Worm (Caenorhabditis elegans) whole organism, L3 larva: ENCODE measurements around the gene F41F3.3.

Experiments used
- ceh-9 ChIP-seq: sonication (generic microtip); optimal IDR thresholded peaks from 2 replicates; lab custom pipeline; 2018; ENCODE audit warnings: missing biosample characterization, missing genetic modification characterization
- elt-2 ChIP-seq: sonication (generic microtip); optimal IDR thresholded peaks from 2 replicates; lab custom pipeline; 2016; ENCODE audit warnings: missing genetic modification reagents, mild to moderate bottlenecking, missing genetic modification characterization, missing compliant biosample characterization
- elt-3 ChIP-seq, 3 experiments: fragments of 150-350 bp in 1 of 3; sonication (generic microtip) in 2 of 3; optimal IDR thresholded peaks; 2 replicates in 2 of 3; 4 replicates in 1 of 3; lab custom pipeline; 2014 to 2017; ENCODE audit warnings: missing biosample characterization in 3 of 3, missing genetic modification characterization in 3 of 3
- eor-1 ChIP-seq, 2 experiments: fragments of 150-350 bp; optimal IDR thresholded peaks; 2 replicates each; lab custom pipeline; 2014 to 2018; ENCODE audit warnings: missing biosample characterization in 2 of 2, missing genetic modification characterization in 2 of 2
- lin-39 ChIP-seq: fragments of 150-350 bp; optimal IDR thresholded peaks from 2 replicates; lab custom pipeline; 2018; ENCODE audit warnings: missing biosample characterization, missing genetic modification reagents, missing genetic modification characterization
- lsy-12 ChIP-seq: sonication (generic microtip); optimal IDR thresholded peaks from 2 replicates; lab custom pipeline; 2016; ENCODE audit warnings: mild to moderate bottlenecking, missing genetic modification characterization, missing compliant biosample characterization
- nfya-1 ChIP-seq: sonication (generic microtip); optimal IDR thresholded peaks from 2 replicates; lab custom pipeline; 2017; ENCODE audit warnings: missing genetic modification characterization, mild to moderate bottlenecking, missing compliant biosample characterization, antibody characterized with exemption, moderate library complexity; ENCODE audit not compliant: insufficient read depth
- nhr-11 ChIP-seq: fragments of 150-350 bp; optimal IDR thresholded peaks from 2 replicates; lab custom pipeline; 2014; ENCODE audit warnings: missing biosample characterization, missing genetic modification characterization
- nhr-28 ChIP-seq: fragments of 150-350 bp; optimal IDR thresholded peaks from 2 replicates; lab custom pipeline; 2014; ENCODE audit warnings: missing biosample characterization, missing genetic modification characterization
- sea-2 ChIP-seq: fragments of 150-350 bp; sonication (generic microtip); optimal IDR thresholded peaks from 4 replicates; lab custom pipeline; 2014; ENCODE audit warnings: missing biosample characterization, missing genetic modification reagents, missing genetic modification characterization
- skn-1 ChIP-seq: fragments of 150-350 bp; optimal IDR thresholded peaks from 2 replicates; lab custom pipeline; 2014; ENCODE audit warnings: missing biosample characterization, missing genetic modification characterization
- zag-1 ChIP-seq: fragments of 150-350 bp; optimal IDR thresholded peaks from 2 replicates; lab custom pipeline; 2014; ENCODE audit warnings: missing biosample characterization, missing genetic modification characterization
- ztf-4 ChIP-seq: fragments of 150-350 bp; optimal IDR thresholded peaks from 2 replicates; lab custom pipeline; 2014; ENCODE audit warnings: missing biosample characterization, missing genetic modification characterization

- TF ChIP-seq ztf-4 (no peak), nfya-1 (tag; lab: Kevin White, UChicago) (no peak), skn-1 (tag; lab: Kevin White, UChicago) (no peak), lsy-12 (tag; lab: Kevin White, UChicago) (no peak), nhr-11 (no peak), ceh-9 (tag; lab: Kevin White, UChicago) (no peak), elt-2 (tag; lab: Kevin White, UChicago) (no peak), zag-1 (tag; lab: Kevin White, UChicago) (no peak), lin-39 (tag; lab: Kevin White, UChicago) (no peak), sea-2 (GFP tag; lab: Kevin White, UChicago) (no peak), nhr-28 (tag; lab: Kevin White, UChicago) (no peak), elt-3 (tag; optimal IDR thresholded peaks at IDR 0.05; lab: Kevin White, UChicago) (no peak), eor-1 (tag; optimal IDR thresholded peaks at IDR 0.05; lab: Kevin White, UChicago) (no peak)
Measured at ce11 chrV:4684137-4684536, 36.1 kb upstream of the F41F3.3 start.
